Fruit fly (Drosophila melanogaster) ovary, adult (tissue): ENCODE measurements around the gene CG12010.

ENCODE experiments used
- CG17801 ChIP-seq: fragments of 200-800 bp; optimal IDR thresholded peaks from 2 replicates; lab custom pipeline; 2019; ENCODE audit warnings: missing biosample characterization, mild to moderate bottlenecking, missing genetic modification characterization, moderate library complexity; ENCODE audit not compliant: partially characterized antibody

The CG12010 gene

dm6 chr3L:3397309-3397821 lies 23.3 kb downstream of the CG12010 start:
- TF ChIP-seq CG17801 (GFP tag; lab: Kevin White, UChicago), result no peak

dm6 chr3L:3397849-3398248 lies 23.8 kb downstream of the CG12010 start:
- no peak for TF ChIP-seq CG17801 (GFP tag; lab: Kevin White, UChicago)

dm6 chr3L:3398496-3398895 lies 24.4 kb downstream of the CG12010 start:
- TF ChIP-seq CG17801 (GFP tag; lab: Kevin White, UChicago), result no peak

dm6 chr3L:3399249-3399922 lies 25.3 kb downstream of the CG12010 start:
- TF ChIP-seq CG17801 (GFP tag; lab: Kevin White, UChicago), result no peak

- TF ChIP-seq CG17801 (GFP tag; lab: Kevin White, UChicago), result no peak
Measured at dm6 chr3L:3399923-3400309, 25.8 kb downstream of the CG12010 start.

dm6 chr3L:3400555-3401198 lies 26.6 kb downstream of the CG12010 start:
- TF ChIP-seq CG17801 (GFP tag; lab: Kevin White, UChicago), result no peak

- no peak for TF ChIP-seq CG17801 (GFP tag; lab: Kevin White, UChicago)
Measured at dm6 chr3L:3405592-3405991, 31.5 kb downstream of the CG12010 start.

dm6 chr3L:3406307-3407061 lies 32.4 kb downstream of the CG12010 start:
- no peak for TF ChIP-seq CG17801 (GFP tag; lab: Kevin White, UChicago)

dm6 chr3L:3407481-3407880 lies 33.4 kb downstream of the CG12010 start:
- TF ChIP-seq CG17801 (GFP tag; lab: Kevin White, UChicago), result no peak

- TF ChIP-seq CG17801 (GFP tag; lab: Kevin White, UChicago), result no peak
Measured at dm6 chr3L:3408231-3408630, 34.1 kb downstream of the CG12010 start.

dm6 chr3L:3408796-3409625 lies 34.9 kb downstream of the CG12010 start:
- TF ChIP-seq CG17801 (GFP tag; lab: Kevin White, UChicago), result no peak

- TF ChIP-seq CG17801 (GFP tag; lab: Kevin White, UChicago), result no peak
Measured at dm6 chr3L:3409626-3410301, 35.7 kb downstream of the CG12010 start.

dm6 chr3L:3410978-3411629 lies 37.0 kb downstream of the CG12010 start:
- TF ChIP-seq CG17801 (GFP tag; lab: Kevin White, UChicago), result no peak

- TF ChIP-seq CG17801 (GFP tag; lab: Kevin White, UChicago), result no peak
Measured at dm6 chr3L:3411699-3412098, 37.6 kb downstream of the CG12010 start.
